Fruit fly (Drosophila melanogaster) whole organism, adult: ENCODE data around the gene spoon.

Experiments
- CG11617 ChIP-seq: fragments of 200-800 bp; sonication (Bioruptor generic); optimal IDR thresholded peaks from 2 replicates; lab custom pipeline; 2017; ENCODE audit warnings: mild to moderate bottlenecking, missing biosample characterization, missing genetic modification reagents, missing genetic modification characterization
- cic ChIP-seq: fragments of 200-800 bp; sonication (Bioruptor generic); optimal IDR thresholded peaks from 2 replicates; lab custom pipeline; 2017; ENCODE audit warnings: missing biosample characterization, mild to moderate bottlenecking, missing genetic modification characterization, moderate library complexity
- pad ChIP-seq: fragments of 200-800 bp; sonication (Bioruptor generic); optimal IDR thresholded peaks from 3 replicates; lab custom pipeline; 2017; ENCODE audit warnings: missing biosample characterization, missing genetic modification characterization, mild to moderate bottlenecking, moderate library complexity, missing genetic modification reagents

- TF ChIP-seq CG11617 (GFP tag; lab: Kevin White, UChicago) = no peak
- TF ChIP-seq pad (GFP tag; lab: Kevin White, UChicago) = no peak
- TF ChIP-seq cic (GFP tag; lab: Kevin White, UChicago) = no peak
Observed at dm6 chrX:5419905-5420567, 631 bp downstream of the spoon start.
